Worm (Caenorhabditis elegans): ENCODE data around the gene F14H3.4.

DNA sequence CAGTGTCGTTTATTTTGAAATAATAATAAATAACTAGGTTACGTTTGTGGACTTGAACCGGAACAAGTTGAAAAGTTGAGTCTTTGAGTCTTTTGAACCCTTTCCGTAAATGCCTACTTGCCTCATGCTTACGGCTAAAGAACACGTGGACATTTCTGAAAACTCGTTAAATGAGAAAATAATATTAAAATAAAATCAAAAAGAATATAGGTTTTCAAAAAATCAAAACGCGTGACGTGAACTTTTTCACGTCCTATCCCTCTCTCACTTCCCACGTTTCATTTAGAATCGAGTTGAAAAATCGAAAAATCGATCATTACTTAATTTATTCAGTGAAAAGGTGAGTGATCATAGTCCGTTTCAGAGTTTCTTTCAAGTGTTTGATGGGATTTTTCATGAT is 5.7 kb downstream of the F14H3.4 start, which contains the start of gene best-12:
- TF ChIP-seq skn-1 (tag; optimal IDR thresholded peaks at IDR 0.05), result no peak
- no peak for TF ChIP-seq R02D3.7 (tag; optimal IDR thresholded peaks at IDR 0.05)
- TF ChIP-seq lin-11 (tag; optimal IDR thresholded peaks at IDR 0.05), result no peak
- TF ChIP-seq nhr-77 (tag; optimal IDR thresholded peaks at IDR 0.05), result no peak
- no peak for TF ChIP-seq elt-3 (tag; optimal IDR thresholded peaks at IDR 0.05)
- TF ChIP-seq ztf-11 (tag; optimal IDR thresholded peaks at IDR 0.05), result no peak
- no peak for TF ChIP-seq aly-2 (tag; optimal IDR thresholded peaks at IDR 0.05)
- TF ChIP-seq unc-39 (tag; optimal IDR thresholded peaks at IDR 0.05), result no peak
- no peak for TF ChIP-seq nhr-6 (tag; optimal IDR thresholded peaks at IDR 0.05)
- no peak for TF ChIP-seq ceh-82 (tag; optimal IDR thresholded peaks at IDR 0.05)
- TF ChIP-seq mdl-1 (tag; optimal IDR thresholded peaks at IDR 0.05), result no peak
- no peak for TF ChIP-seq nhr-237 (tag; optimal IDR thresholded peaks at IDR 0.05)
- no peak for TF ChIP-seq lin-39 (tag; optimal IDR thresholded peaks at IDR 0.05)
